Worm (Caenorhabditis elegans) whole organism, L3 larva: ENCODE measurements around the gene gcy-18.

Experiments
- R02D3.7 ChIP-seq: fragments of 150-350 bp; optimal IDR thresholded peaks from 2 replicates; lab custom pipeline; 2014; ENCODE audit warnings: missing biosample characterization, missing genetic modification characterization
- ZK546.5 ChIP-seq: sonication (generic microtip); optimal IDR thresholded peaks from 2 replicates; lab custom pipeline; 2017; ENCODE audit warnings: missing biosample characterization, missing genetic modification characterization
- ama-1 ChIP-seq: fragments of 150-350 bp; optimal IDR thresholded peaks from 2 replicates; lab custom pipeline; 2018
- ceh-16 ChIP-seq: sonication (generic microtip); optimal IDR thresholded peaks from 2 replicates; lab custom pipeline; 2017; ENCODE audit warnings: missing biosample characterization, missing genetic modification characterization
- ceh-28 ChIP-seq: fragments of 150-350 bp; optimal IDR thresholded peaks from 2 replicates; lab custom pipeline; 2014; ENCODE audit warnings: missing biosample characterization, missing genetic modification reagents, missing genetic modification characterization
- ceh-82 ChIP-seq: fragments of 150-350 bp; optimal IDR thresholded peaks from 2 replicates; lab custom pipeline; 2014; ENCODE audit warnings: missing biosample characterization, missing genetic modification characterization
- ceh-9 ChIP-seq: sonication (generic microtip); optimal IDR thresholded peaks from 2 replicates; lab custom pipeline; 2018; ENCODE audit warnings: missing biosample characterization, missing genetic modification characterization
- daf-12 ChIP-seq: fragments of 150-350 bp; optimal IDR thresholded peaks from 2 replicates; lab custom pipeline; 2014; ENCODE audit warnings: missing biosample characterization, missing genetic modification reagents, missing genetic modification characterization
- egl-27 ChIP-seq: sonication (generic microtip); optimal IDR thresholded peaks from 4 replicates; lab custom pipeline; 2017; ENCODE audit warnings: missing biosample characterization, missing genetic modification reagents, missing genetic modification characterization
- egl-5 ChIP-seq: fragments of 150-350 bp; optimal IDR thresholded peaks from 2 replicates; lab custom pipeline; 2017; ENCODE audit warnings: missing biosample characterization, missing genetic modification reagents, missing genetic modification characterization, inconsistent platforms
- elt-1 ChIP-seq: fragments of 150-350 bp; optimal IDR thresholded peaks from 2 replicates; lab custom pipeline; 2014; ENCODE audit warnings: missing biosample characterization, missing genetic modification characterization
- elt-2 ChIP-seq: sonication (generic microtip); optimal IDR thresholded peaks from 2 replicates; lab custom pipeline; 2016; ENCODE audit warnings: missing genetic modification reagents, mild to moderate bottlenecking, missing genetic modification characterization, missing compliant biosample characterization
- fkh-10 ChIP-seq: sonication (generic microtip); optimal IDR thresholded peaks from 2 replicates; lab custom pipeline; 2017; ENCODE audit warnings: missing biosample characterization, missing genetic modification reagents, missing genetic modification characterization
- fkh-2 ChIP-seq: fragments of 150-350 bp; optimal IDR thresholded peaks from 2 replicates; lab custom pipeline; 2014; ENCODE audit warnings: missing biosample characterization, missing genetic modification reagents, missing genetic modification characterization
- fos-1 ChIP-seq: fragments of 150-350 bp; optimal IDR thresholded peaks from 2 replicates; lab custom pipeline; 2014; ENCODE audit warnings: missing biosample characterization, missing genetic modification characterization
- jun-1 ChIP-seq: fragments of 150-350 bp; optimal IDR thresholded peaks from 2 replicates; lab custom pipeline; 2014; ENCODE audit warnings: missing biosample characterization, missing genetic modification reagents, missing genetic modification characterization
- lin-15B ChIP-seq: fragments of 150-350 bp; optimal IDR thresholded peaks from 2 replicates; lab custom pipeline; 2014; ENCODE audit warnings: missing biosample characterization, missing genetic modification characterization
- mml-1 ChIP-seq: fragments of 150-350 bp; sonication (generic microtip); optimal IDR thresholded peaks from 3 replicates; lab custom pipeline; 2014; ENCODE audit warnings: missing biosample characterization, missing genetic modification characterization
- nhr-11 ChIP-seq: fragments of 150-350 bp; optimal IDR thresholded peaks from 2 replicates; lab custom pipeline; 2014; ENCODE audit warnings: missing biosample characterization, missing genetic modification characterization
- nhr-23 ChIP-seq: fragments of 150-350 bp; optimal IDR thresholded peaks from 2 replicates; lab custom pipeline; 2014; ENCODE audit warnings: missing biosample characterization, missing genetic modification reagents, missing genetic modification characterization
- nhr-25 ChIP-seq: sonication (generic microtip); optimal IDR thresholded peaks from 2 replicates; lab custom pipeline; 2017; ENCODE audit warnings: missing biosample characterization, missing genetic modification characterization
- nhr-28 ChIP-seq: fragments of 150-350 bp; optimal IDR thresholded peaks from 2 replicates; lab custom pipeline; 2014; ENCODE audit warnings: missing biosample characterization, missing genetic modification characterization
- nhr-67 ChIP-seq: fragments of 150-350 bp; optimal IDR thresholded peaks from 2 replicates; lab custom pipeline; 2014; ENCODE audit warnings: missing biosample characterization, missing genetic modification characterization
- nhr-76 ChIP-seq: fragments of 150-350 bp; sonication (generic microtip); optimal IDR thresholded peaks from 5 replicates; lab custom pipeline; 2014; ENCODE audit warnings: missing biosample characterization, missing genetic modification characterization
- nhr-77 ChIP-seq: fragments of 150-350 bp; optimal IDR thresholded peaks from 2 replicates; lab custom pipeline; 2014; ENCODE audit warnings: missing biosample characterization, missing genetic modification characterization
- pha-4 ChIP-seq: fragments of 150-350 bp; optimal IDR thresholded peaks from 2 replicates; lab custom pipeline; 2014; ENCODE audit warnings: missing biosample characterization, missing genetic modification reagents, missing genetic modification characterization
- pqm-1 ChIP-seq: fragments of 150-350 bp; optimal IDR thresholded peaks from 2 replicates; lab custom pipeline; 2017; ENCODE audit warnings: missing biosample characterization, missing genetic modification characterization, inconsistent platforms
- sea-2 ChIP-seq: fragments of 150-350 bp; sonication (generic microtip); optimal IDR thresholded peaks from 4 replicates; lab custom pipeline; 2014; ENCODE audit warnings: missing biosample characterization, missing genetic modification reagents, missing genetic modification characterization
- skn-1 ChIP-seq: fragments of 150-350 bp; optimal IDR thresholded peaks from 2 replicates; lab custom pipeline; 2014; ENCODE audit warnings: missing biosample characterization, missing genetic modification characterization
- snpc-4 ChIP-seq: fragments of 150-350 bp; optimal IDR thresholded peaks from 2 replicates; lab custom pipeline; 2014; ENCODE audit warnings: missing biosample characterization, missing genetic modification characterization
- unc-62 ChIP-seq: fragments of 150-350 bp; sonication (generic microtip); optimal IDR thresholded peaks from 4 replicates; lab custom pipeline; 2014; ENCODE audit warnings: missing biosample characterization, missing genetic modification reagents, missing genetic modification characterization
- zag-1 ChIP-seq: fragments of 150-350 bp; optimal IDR thresholded peaks from 2 replicates; lab custom pipeline; 2014; ENCODE audit warnings: missing biosample characterization, missing genetic modification characterization
- ztf-11 ChIP-seq: fragments of 150-350 bp; optimal IDR thresholded peaks from 2 replicates; lab custom pipeline; 2014; ENCODE audit warnings: missing biosample characterization, missing genetic modification characterization

The gcy-18 gene

DNA sequence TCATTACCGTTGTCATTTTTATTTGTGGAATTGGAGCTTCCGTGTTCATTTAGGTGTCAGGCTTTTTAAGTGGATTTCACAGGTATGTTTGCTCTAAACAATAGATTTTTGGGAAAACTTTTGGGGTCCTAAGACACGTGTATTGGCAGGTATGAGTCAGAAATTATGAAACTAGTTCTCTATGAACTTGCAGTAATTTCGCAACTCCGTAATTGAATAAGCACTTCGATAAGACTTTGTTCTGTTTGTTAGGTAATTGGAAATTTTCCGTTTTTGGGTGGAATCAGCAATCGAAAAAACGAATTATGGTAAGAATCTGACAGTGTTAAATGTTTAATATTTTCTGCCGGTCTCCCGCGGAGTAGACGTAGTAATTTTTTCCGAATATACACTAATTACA, 37.2 kb downstream of the gcy-18 start:
- TF ChIP-seq egl-5 (tag; lab: Kevin White, UChicago), result no peak
- TF ChIP-seq nhr-67 (tag; lab: Kevin White, UChicago), result no peak
- TF ChIP-seq ztf-11 (tag; lab: Kevin White, UChicago), result no peak
- no peak for TF ChIP-seq ceh-28 (tag; lab: Kevin White, UChicago)
- TF ChIP-seq nhr-28, result no peak
- TF ChIP-seq nhr-11 (tag; lab: Kevin White, UChicago), result no peak
- TF ChIP-seq fos-1 (tag; lab: Kevin White, UChicago), result no peak
- no peak for TF ChIP-seq unc-62 (GFP tag; lab: Kevin White, UChicago)

DNA sequence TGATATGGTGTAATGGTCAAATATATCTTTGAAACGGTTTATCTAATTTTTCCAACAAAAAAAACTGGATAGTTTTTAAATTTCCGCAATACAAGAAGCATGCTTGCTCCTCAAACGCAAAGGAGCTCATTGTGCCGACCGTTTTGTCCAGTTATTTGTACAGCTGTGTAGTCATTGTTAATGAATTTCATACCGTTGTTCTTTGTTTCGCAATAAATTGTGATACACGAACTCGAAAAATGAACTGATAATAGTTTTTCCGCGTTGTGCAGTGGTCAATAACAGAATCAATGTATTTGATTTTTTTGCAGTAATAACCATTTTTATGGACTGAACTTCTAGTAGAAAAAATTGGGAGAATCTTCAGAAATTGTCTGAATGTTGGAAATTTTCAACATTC, 38.9 kb downstream of the gcy-18 start:
- TF ChIP-seq ama-1, result no peak
- TF ChIP-seq pha-4 (tag; lab: Kevin White, UChicago), result peak; percentile 10
- TF ChIP-seq ceh-9 (tag; lab: Kevin White, UChicago), result no peak
- no peak for TF ChIP-seq zag-1 (tag; lab: Kevin White, UChicago)
- TF ChIP-seq elt-2 (tag; lab: Kevin White, UChicago), result peak; percentile 10
- TF ChIP-seq snpc-4 (tag; lab: Kevin White, UChicago), result no peak

DNA sequence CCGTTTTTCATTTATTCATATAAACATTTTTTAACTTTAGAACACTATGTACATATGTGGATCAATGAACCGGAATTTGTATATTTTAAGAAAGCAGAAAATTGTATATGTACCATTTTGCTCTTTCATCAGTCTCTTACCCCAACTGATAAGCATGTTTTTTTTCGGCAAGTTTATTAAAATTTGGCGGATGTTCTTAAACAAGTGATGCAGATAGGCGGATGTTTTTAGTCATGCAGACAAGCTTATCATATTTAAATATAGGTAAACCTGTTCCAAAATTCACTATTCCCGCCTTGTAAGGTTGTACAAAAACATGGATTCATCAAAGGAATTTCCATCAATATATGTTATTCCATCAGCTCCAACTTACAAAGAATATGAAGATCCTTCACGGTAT, 39.5 kb downstream of the gcy-18 start, which contains the start of gene K08D8.9:
Gene K08D8.9 (plus strand): TSS at position 301 of the 400 bp plus-strand sequence.
- TF ChIP-seq jun-1 (tag; lab: Kevin White, UChicago) (no peak), R02D3.7 (tag; lab: Kevin White, UChicago) (no peak)

DNA sequence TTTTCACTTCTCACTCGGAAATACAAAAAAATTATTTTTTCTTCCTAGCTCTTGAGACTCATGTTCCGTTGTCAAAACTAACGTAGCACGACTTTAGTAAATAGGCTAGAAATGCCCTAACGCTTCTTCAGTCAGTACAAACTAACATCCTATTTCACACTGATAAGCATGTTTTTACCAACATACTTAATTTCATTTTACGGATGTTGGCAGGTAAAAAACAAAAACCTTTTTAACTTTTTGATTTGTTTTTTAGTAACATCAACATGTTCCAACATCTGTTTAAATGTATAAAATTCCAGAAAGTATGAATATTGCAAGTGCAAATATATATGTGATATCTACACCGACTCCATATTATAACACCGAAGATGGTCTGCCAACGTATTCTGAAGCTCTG, 40.4 kb downstream of the gcy-18 start, which contains the start of gene K08D8.10:
Gene K08D8.10 (plus strand): TSS at position 301 of the 400 bp plus-strand sequence.
- TF ChIP-seq sea-2 (GFP tag; lab: Kevin White, UChicago), result no peak
- TF ChIP-seq nhr-25 (tag; lab: Kevin White, UChicago), result no peak
- no peak for TF ChIP-seq daf-12 (tag; lab: Kevin White, UChicago)
- TF ChIP-seq, all 47 proteins: peak for 0

DNA sequence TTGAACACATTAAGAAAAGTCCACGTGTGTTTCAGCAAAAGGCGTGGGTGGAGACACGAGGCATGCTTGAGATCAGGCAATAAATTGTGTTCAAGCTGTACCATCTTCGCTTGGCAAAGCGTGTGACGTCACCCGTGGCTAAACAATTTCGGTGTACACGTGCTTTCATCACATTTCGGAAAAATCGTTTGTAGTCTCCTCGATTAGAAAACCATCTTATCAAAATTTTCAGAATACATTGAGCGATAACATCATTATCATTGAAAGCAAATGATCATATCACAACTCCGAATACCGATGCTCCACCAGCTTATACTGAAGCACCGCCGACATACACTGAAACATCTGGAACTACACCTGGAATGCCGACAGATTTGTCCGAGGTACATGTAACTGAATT, 41.7 kb downstream of the gcy-18 start:
- TF ChIP-seq pqm-1 (tag; lab: Kevin White, UChicago) (peak; percentile 51), zag-1 (tag; lab: Kevin White, UChicago) (no peak), nhr-28 (no peak), fkh-2 (tag; lab: Kevin White, UChicago) (no peak), ceh-82 (no peak), ceh-16 (no peak), pha-4 (tag; lab: Kevin White, UChicago) (no peak), nhr-23 (tag; lab: Kevin White, UChicago) (no peak), lin-15B (no peak), ceh-28 (tag; lab: Kevin White, UChicago) (no peak), fkh-10 (no peak), nhr-77 (tag; lab: Kevin White, UChicago) (no peak), ztf-11 (tag; lab: Kevin White, UChicago) (no peak), jun-1 (tag; lab: Kevin White, UChicago) (peak; percentile 50), elt-2 (tag; lab: Kevin White, UChicago) (peak; percentile 86), mml-1 (tag; lab: Kevin White, UChicago) (no peak), elt-1 (tag; lab: Kevin White, UChicago) (no peak), egl-27 (tag; lab: Kevin White, UChicago) (no peak), skn-1 (tag; lab: Kevin White, UChicago) (no peak), ama-1 (no peak), ZK546.5 (tag; lab: Kevin White, UChicago) (no peak), nhr-11 (tag; lab: Kevin White, UChicago) (no peak), R02D3.7 (tag; lab: Kevin White, UChicago) (no peak), nhr-67 (tag; lab: Kevin White, UChicago) (no peak), nhr-76 (tag; lab: Kevin White, UChicago) (no peak)
- TF ChIP-seq, all 47 proteins: peak for 3
